Fruit fly (Drosophila melanogaster): ENCODE results near the gene Gbeta5.

Gbeta5 gene

dm6 chrX:8114476-8115342 is 37.4 kb downstream of the Gbeta5 start (continued):
- TF ChIP-seq danr (GFP tag; IDR thresholded peaks at IDR 0.05) (peak; percentile 37; the same call in 1 of the 2 replicates), NK7.1 (GFP tag; optimal IDR thresholded peaks at IDR 0.05) (peak; percentile 30), CG8924 (tag; optimal IDR thresholded peaks at IDR 0.05) (peak; percentile 64), Camta (GFP tag; optimal IDR thresholded peaks at IDR 0.05) (peak; percentile 11), peb (GFP tag; IDR thresholded peaks at IDR 0.05) (0 out of 2 replicates have a peak, but pooled peaks have one; percentile 18), chinmo (GFP tag; IDR thresholded peaks at IDR 0.05; ENCODE audit: partially characterized antibody) (0 out of 4 replicates have a peak, but pooled peaks have one; percentile 40), CG31441 (GFP tag; IDR thresholded peaks at IDR 0.05) (peak; percentile 62), CG2712 (tag; optimal IDR thresholded peaks at IDR 0.05) (peak; percentile 56), zfh2 (GFP tag; optimal IDR thresholded peaks at IDR 0.05) (peak; percentile 50), CG18599 (GFP tag; optimal IDR thresholded peaks at IDR 0.05) (peak; percentile 84), sna (GFP tag; IDR thresholded peaks at IDR 0.05; ENCODE audit: partially characterized antibody) (no peak), PHDP (tag; optimal IDR thresholded peaks at IDR 0.05) (peak; percentile 75), NC2β (GFP tag; optimal IDR thresholded peaks at IDR 0.05) (peak; percentile 29), tin (GFP tag; optimal IDR thresholded peaks at IDR 0.05) (peak; percentile 20), CG11398 (GFP tag; optimal IDR thresholded peaks at IDR 0.05) (no peak), gro (GFP tag; optimal IDR thresholded peaks at IDR 0.05) (peak; percentile 32), hb (GFP tag; IDR thresholded peaks at IDR 0.05; ENCODE audit: partially characterized antibody) (no peak), CG7987 (GFP tag; optimal IDR thresholded peaks at IDR 0.05) (no peak), ftz-f1 (GFP tag; optimal IDR thresholded peaks at IDR 0.05) (peak; percentile 65), CG9437 (GFP tag; optimal IDR thresholded peaks at IDR 0.05) (peak; percentile 46), CG11723 (GFP tag; optimal IDR thresholded peaks at IDR 0.05) (peak; percentile 28), CG18262 (tag; optimal IDR thresholded peaks at IDR 0.05) (peak; percentile 55), CG5245 (GFP tag; optimal IDR thresholded peaks at IDR 0.05) (no peak), TFAM (GFP tag; optimal IDR thresholded peaks at IDR 0.05) (no peak), CG11504 (tag; optimal IDR thresholded peaks at IDR 0.05) (peak; percentile 66), ham (GFP tag; IDR thresholded peaks at IDR 0.05) (no peak), CG12659 (GFP tag; optimal IDR thresholded peaks at IDR 0.05) (peak; percentile 38), pfk (GFP tag; optimal IDR thresholded peaks at IDR 0.05) (no peak), CG15269 (tag; optimal IDR thresholded peaks at IDR 0.05) (peak; percentile 84), CG13775 (GFP tag; optimal IDR thresholded peaks at IDR 0.05) (peak; percentile 52), tll (GFP tag; optimal IDR thresholded peaks at IDR 0.05) (no peak), sug (tag; optimal IDR thresholded peaks at IDR 0.05) (peak; percentile 75), CG15601 (tag; optimal IDR thresholded peaks at IDR 0.05) (no peak), hkb (optimal IDR thresholded peaks at IDR 0.05) (no peak), hkb (GFP tag; IDR thresholded peaks at IDR 0.05) (peak; percentile 62; the same call in 1 of the 2 replicates), corto (GFP tag; optimal IDR thresholded peaks at IDR 0.05) (no peak), Pdp1 (GFP tag; optimal IDR thresholded peaks at IDR 0.05) (no peak), CG9797 (GFP tag; optimal IDR thresholded peaks at IDR 0.05) (no peak), dati (GFP tag; IDR thresholded peaks at IDR 0.05) (no peak), CG8944 (GFP tag; optimal IDR thresholded peaks at IDR 0.05) (peak; percentile 14), gce (GFP tag; IDR thresholded peaks at IDR 0.05) (peak; percentile 53; the same call in 1 of the 3 replicates), slou (GFP tag; optimal IDR thresholded peaks at IDR 0.05) (no peak), CG13894 (tag; optimal IDR thresholded peaks at IDR 0.05) (peak; percentile 64), GATAe (GFP tag; conservative IDR thresholded peaks at IDR 0.05) (no peak), CG8290 (GFP tag; optimal IDR thresholded peaks at IDR 0.05) (no peak), CG8290 (tag; optimal IDR thresholded peaks at IDR 0.05) (peak in 1 of 2 experiments; percentile 59), gsb-n (tag; optimal IDR thresholded peaks at IDR 0.05) (no peak), CG12104 (GFP tag; optimal IDR thresholded peaks at IDR 0.05) (peak; percentile 42), dimm (GFP tag; IDR thresholded peaks at IDR 0.05) (no peak)

All from whole organism, embryonic.